Worm (Caenorhabditis elegans) whole organism, L3 larva: ENCODE results near the gene ptr-8.

Experiments used
- ZK546.5 ChIP-seq: sonication (generic microtip); optimal IDR thresholded peaks from 2 replicates; lab custom pipeline; 2017; ENCODE audit warnings: missing biosample characterization, missing genetic modification characterization
- ama-1 ChIP-seq: fragments of 150-350 bp; optimal IDR thresholded peaks from 2 replicates; lab custom pipeline; 2018
- ceh-28 ChIP-seq: fragments of 150-350 bp; optimal IDR thresholded peaks from 2 replicates; lab custom pipeline; 2014; ENCODE audit warnings: missing biosample characterization, missing genetic modification reagents, missing genetic modification characterization
- ceh-82 ChIP-seq: fragments of 150-350 bp; optimal IDR thresholded peaks from 2 replicates; lab custom pipeline; 2014; ENCODE audit warnings: missing biosample characterization, missing genetic modification characterization
- hmg-11 ChIP-seq: sonication (generic microtip); optimal IDR thresholded peaks from 2 replicates; lab custom pipeline; 2016; ENCODE audit warnings: missing genetic modification characterization, missing compliant biosample characterization
- zag-1 ChIP-seq: fragments of 150-350 bp; optimal IDR thresholded peaks from 2 replicates; lab custom pipeline; 2014; ENCODE audit warnings: missing biosample characterization, missing genetic modification characterization

DNA sequence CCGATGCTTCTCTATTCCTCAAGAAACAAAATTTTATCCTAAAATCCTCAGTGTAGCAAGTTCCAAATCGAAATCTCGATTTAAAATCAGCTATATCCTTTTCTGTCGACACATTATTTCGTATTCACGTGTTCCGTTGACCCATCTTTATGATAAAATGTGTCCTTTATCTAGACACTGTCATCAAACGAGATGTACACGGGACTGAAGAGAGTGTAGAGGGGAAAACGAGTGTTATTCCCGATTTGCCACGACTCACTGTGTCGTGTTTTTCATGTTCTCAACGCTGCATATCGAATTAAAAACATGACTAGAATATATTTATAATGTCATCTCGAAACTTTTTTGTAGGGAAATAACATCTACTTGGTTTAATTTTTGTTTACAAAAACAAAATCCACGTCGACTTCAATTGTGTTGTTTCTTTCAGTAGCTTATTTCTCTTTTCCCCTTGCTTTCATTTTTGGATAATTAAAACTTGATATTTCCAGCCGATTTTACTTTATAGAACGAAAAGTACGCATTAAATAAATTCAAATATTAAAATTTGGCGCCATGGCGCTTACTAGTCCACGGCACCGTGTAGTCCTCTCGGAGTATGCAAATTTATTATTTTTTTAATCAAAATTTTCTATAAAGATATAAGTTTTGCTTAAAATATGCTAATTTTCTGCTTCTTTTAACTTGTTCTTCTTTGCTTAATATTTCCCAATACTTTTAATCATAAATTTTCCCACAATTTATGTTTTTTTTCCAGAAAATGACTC lies 36.9 kb downstream of the ptr-8 start, which contains the start of gene metr-1:
- TF ChIP-seq ama-1 (lab: Kevin White, UChicago) (no peak), ceh-28 (tag; lab: Kevin White, UChicago) (no peak), ZK546.5 (tag; lab: Kevin White, UChicago) (no peak), ceh-82 (no peak), zag-1 (tag; lab: Kevin White, UChicago) (no peak), hmg-11 (tag; lab: Kevin White, UChicago) (no peak)
